Fruit fly (Drosophila melanogaster) whole organism, embryonic: ENCODE results near the gene Alg7.

Experiments used
- Adf1 ChIP-seq: fragments of 200-800 bp; sonication (Bioruptor generic); IDR thresholded peaks from 2 replicates; pipeline ENCODE4 v1.3.6; 2022; ENCODE audit warnings: missing biosample characterization, missing genetic modification characterization
- CG10267 ChIP-seq: fragments of 200-800 bp; sonication (Bioruptor generic); optimal IDR thresholded peaks from 2 replicates; lab custom pipeline; 2018; ENCODE audit warnings: missing biosample characterization, mild to moderate bottlenecking, missing genetic modification characterization, moderate library complexity
- CG10366 ChIP-seq: fragments of 200-800 bp; sonication (Bioruptor generic); IDR thresholded peaks from 2 replicates; pipeline ENCODE4 v1.3.6; 2022; ENCODE audit warnings: missing biosample characterization, missing genetic modification characterization
- CG11093 ChIP-seq: fragments of 200-800 bp; sonication (Bioruptor generic); IDR thresholded peaks from 3 replicates; pipeline ENCODE4 v1.3.6; 2022; ENCODE audit warnings: missing biosample characterization, missing genetic modification characterization
- CG12155 ChIP-seq: fragments of 200-800 bp; sonication (Bioruptor generic); optimal IDR thresholded peaks from 3 replicates; lab custom pipeline; 2016; ENCODE audit warnings: missing biosample characterization, missing genetic modification characterization
- CG12299 ChIP-seq: fragments of 200-800 bp; sonication (Bioruptor generic); optimal IDR thresholded peaks from 2 replicates; lab custom pipeline; 2018; ENCODE audit warnings: missing biosample characterization, mild to moderate bottlenecking, missing genetic modification characterization
- CG13287 ChIP-seq: fragments of 200-800 bp; sonication (Bioruptor generic); IDR thresholded peaks from 2 replicates; pipeline ENCODE4 v1.3.6; 2022; ENCODE audit warnings: missing biosample characterization, missing genetic modification characterization; ENCODE audit not compliant: partially characterized antibody
- CG15011 ChIP-seq: fragments of 200-800 bp; sonication (Bioruptor generic); optimal IDR thresholded peaks from 3 replicates; lab custom pipeline; 2018; ENCODE audit warnings: missing biosample characterization, mild to moderate bottlenecking, missing genetic modification characterization
- CG17186 ChIP-seq: fragments of 200-800 bp; sonication (Bioruptor generic); optimal IDR thresholded peaks from 3 replicates; lab custom pipeline; 2017; ENCODE audit warnings: missing biosample characterization, missing genetic modification reagents, missing genetic modification characterization
- CG17328 ChIP-seq: fragments of 200-800 bp; sonication (Bioruptor generic); IDR thresholded peaks from 2 replicates; pipeline ENCODE4 v1.3.6; 2022; ENCODE audit warnings: missing biosample characterization, missing genetic modification characterization
- CG1792 ChIP-seq: fragments of 200-800 bp; sonication (Bioruptor generic); optimal IDR thresholded peaks from 2 replicates; lab custom pipeline; 2016; ENCODE audit warnings: missing biosample characterization, missing genetic modification characterization
- CG30403 ChIP-seq: fragments of 200-800 bp; sonication (Bioruptor generic); optimal IDR thresholded peaks from 3 replicates; lab custom pipeline; 2016; ENCODE audit warnings: missing biosample characterization, missing genetic modification characterization
- CG3838 ChIP-seq: fragments of 200-800 bp; sonication (Bioruptor generic); optimal IDR thresholded peaks from 3 replicates; lab custom pipeline; 2016; ENCODE audit warnings: missing biosample characterization, missing genetic modification characterization
- CG4617 ChIP-seq: fragments of 200-800 bp; sonication (Bioruptor generic); optimal IDR thresholded peaks from 3 replicates; lab custom pipeline; 2016; ENCODE audit warnings: missing biosample characterization, missing genetic modification characterization, borderline replicate concordance
- CG6683 ChIP-seq: fragments of 200-800 bp; sonication (Bioruptor generic); optimal IDR thresholded peaks from 2 replicates; lab custom pipeline; 2017; ENCODE audit warnings: missing biosample characterization, mild to moderate bottlenecking, missing genetic modification characterization, missing genetic modification reagents
- CG7357 ChIP-seq: fragments of 200-800 bp; sonication (Bioruptor generic); IDR thresholded peaks from 3 replicates; pipeline ENCODE4 v1.3.6; 2022; ENCODE audit warnings: missing biosample characterization, missing genetic modification characterization
- CG7372 ChIP-seq: fragments of 200-800 bp; sonication (Bioruptor generic); IDR thresholded peaks from 2 replicates; pipeline ENCODE4 v1.3.6; 2022; ENCODE audit warnings: missing biosample characterization, missing genetic modification characterization
- CG7987 ChIP-seq: fragments of 200-800 bp; sonication (Bioruptor generic); optimal IDR thresholded peaks from 2 replicates; lab custom pipeline; 2018; ENCODE audit warnings: missing biosample characterization, mild to moderate bottlenecking, missing genetic modification characterization, moderate library complexity
- CG9797 ChIP-seq: fragments of 200-800 bp; sonication (Bioruptor generic); optimal IDR thresholded peaks from 3 replicates; lab custom pipeline; 2018; ENCODE audit warnings: missing biosample characterization, mild to moderate bottlenecking, missing genetic modification characterization
- D19A ChIP-seq: fragments of 200-800 bp; optimal IDR thresholded peaks from 3 replicates; lab custom pipeline; 2019; ENCODE audit warnings: missing biosample characterization, mild to moderate bottlenecking, missing genetic modification characterization, moderate library complexity
- Doc2 ChIP-seq: fragments of 200-800 bp; sonication (Bioruptor generic); IDR thresholded peaks from 2 replicates; pipeline ENCODE4 v1.3.6; 2022; ENCODE audit warnings: missing biosample characterization, missing genetic modification characterization
- E2f1 ChIP-seq: fragments of 200-800 bp; sonication (Bioruptor generic); IDR thresholded peaks from 2 replicates; pipeline ENCODE4 v1.3.6; 2022; ENCODE audit warnings: missing biosample characterization, missing genetic modification characterization
- Fer1 ChIP-seq: fragments of 200-800 bp; sonication (Bioruptor generic); optimal IDR thresholded peaks from 2 replicates; lab custom pipeline; 2017; ENCODE audit warnings: missing biosample characterization, mild to moderate bottlenecking, missing genetic modification characterization
- Gsc ChIP-seq: fragments of 200-800 bp; sonication (Bioruptor generic); IDR thresholded peaks from 2 replicates; pipeline ENCODE4 v1.3.6; 2022; ENCODE audit warnings: missing biosample characterization, missing genetic modification characterization
- HLH3B ChIP-seq: fragments of 200-800 bp; sonication (Bioruptor generic); IDR thresholded peaks from 2 replicates; pipeline ENCODE4 v1.3.6; 2022; ENCODE audit warnings: missing biosample characterization, missing genetic modification characterization
- HLH54F ChIP-seq: fragments of 200-800 bp; sonication (Bioruptor generic); optimal IDR thresholded peaks from 3 replicates; lab custom pipeline; 2016; ENCODE audit warnings: missing biosample characterization, missing genetic modification characterization
- MBD-R2 ChIP-seq: fragments of 200-800 bp; sonication (Bioruptor generic); IDR thresholded peaks from 2 replicates; pipeline ENCODE4 v1.3.6; 2022; ENCODE audit warnings: missing biosample characterization, missing genetic modification characterization
- MTF-1 ChIP-seq: fragments of 200-800 bp; sonication (Bioruptor generic); optimal IDR thresholded peaks from 2 replicates; lab custom pipeline; 2018; ENCODE audit warnings: missing biosample characterization, mild to moderate bottlenecking, missing genetic modification characterization, borderline replicate concordance
- NK7.1 ChIP-seq: fragments of 200-800 bp; sonication (Bioruptor generic); optimal IDR thresholded peaks from 3 replicates; lab custom pipeline; 2016; ENCODE audit warnings: missing biosample characterization, missing genetic modification characterization
- Nf-YC ChIP-seq: fragments of 200-800 bp; optimal IDR thresholded peaks from 3 replicates; lab custom pipeline; 2019; ENCODE audit warnings: missing biosample characterization, mild to moderate bottlenecking, missing genetic modification characterization, moderate library complexity
- Oaz ChIP-seq: fragments of 200-800 bp; sonication (Bioruptor generic); IDR thresholded peaks from 2 replicates; pipeline ENCODE4 v1.3.6; 2022; ENCODE audit warnings: missing biosample characterization, missing genetic modification characterization
- Oli ChIP-seq: fragments of 200-800 bp; sonication (Bioruptor generic); optimal IDR thresholded peaks from 2 replicates; lab custom pipeline; 2018; ENCODE audit warnings: missing biosample characterization, mild to moderate bottlenecking, missing genetic modification characterization, moderate library complexity
- Rfx ChIP-seq: fragments of 200-800 bp; sonication (Bioruptor generic); IDR thresholded peaks from 2 replicates; pipeline ENCODE4 v1.3.6; 2022; ENCODE audit warnings: missing biosample characterization, missing genetic modification characterization
- Rx ChIP-seq: fragments of 200-800 bp; sonication (Bioruptor generic); IDR thresholded peaks from 2 replicates; pipeline ENCODE4 v1.3.6; 2022; ENCODE audit warnings: missing biosample characterization, missing genetic modification characterization
- Scr ChIP-seq: fragments of 200-800 bp; sonication (Bioruptor generic); IDR thresholded peaks from 2 replicates; pipeline ENCODE4 v1.3.6; 2022; ENCODE audit warnings: missing biosample characterization, missing genetic modification characterization; ENCODE audit not compliant: partially characterized antibody
- Ssrp ChIP-seq: fragments of 200-800 bp; sonication (Bioruptor generic); optimal IDR thresholded peaks from 2 replicates; lab custom pipeline; 2018; ENCODE audit warnings: missing biosample characterization, mild to moderate bottlenecking, missing genetic modification characterization, moderate library complexity
- ato ChIP-seq: fragments of 200-800 bp; sonication (Bioruptor generic); IDR thresholded peaks from 2 replicates; pipeline ENCODE4 v1.3.6; 2022; ENCODE audit warnings: missing biosample characterization, missing genetic modification characterization; ENCODE audit not compliant: partially characterized antibody
- bab2 ChIP-seq: fragments of 200-800 bp; sonication (Bioruptor generic); optimal IDR thresholded peaks from 2 replicates; lab custom pipeline; 2016; ENCODE audit warnings: missing biosample characterization, missing genetic modification characterization
- corto ChIP-seq: fragments of 200-800 bp; sonication (Bioruptor generic); optimal IDR thresholded peaks from 2 replicates; lab custom pipeline; 2016; ENCODE audit warnings: missing biosample characterization, mild to moderate bottlenecking, missing genetic modification characterization, moderate library complexity
- dpn ChIP-seq, 2 experiments: fragments of 200-800 bp; sonication (Bioruptor generic); optimal IDR thresholded peaks; 3 replicates each; lab custom pipeline; 2016; ENCODE audit warnings: missing biosample characterization in 2 of 2, missing genetic modification characterization in 2 of 2
- gfzf ChIP-seq: fragments of 200-800 bp; sonication (Bioruptor generic); optimal IDR thresholded peaks from 2 replicates; lab custom pipeline; 2016; ENCODE audit warnings: missing biosample characterization, mild to moderate bottlenecking, missing genetic modification characterization, moderate library complexity
- ind ChIP-seq: fragments of 200-800 bp; sonication (Bioruptor generic); optimal IDR thresholded peaks from 3 replicates; lab custom pipeline; 2016; ENCODE audit warnings: missing biosample characterization, missing genetic modification characterization
- insv ChIP-seq, 2 experiments: fragments of 200-800 bp; sonication (Bioruptor generic); optimal IDR thresholded peaks; 3 replicates each; lab custom pipeline; 2016 to 2018; ENCODE audit warnings: missing biosample characterization in 2 of 2, missing genetic modification characterization in 2 of 2
- klu ChIP-seq: fragments of 200-800 bp; sonication (Bioruptor generic); IDR thresholded peaks from 2 replicates; pipeline ENCODE4 v1.3.6; 2022; ENCODE audit warnings: missing biosample characterization, missing genetic modification characterization
- pb ChIP-seq: fragments of 200-800 bp; sonication (Bioruptor generic); optimal IDR thresholded peaks from 3 replicates; lab custom pipeline; 2016; ENCODE audit warnings: missing biosample characterization, missing genetic modification characterization
- pnt ChIP-seq: fragments of 200-800 bp; sonication (Bioruptor generic); optimal IDR thresholded peaks from 3 replicates; lab custom pipeline; 2016; ENCODE audit warnings: missing biosample characterization, missing genetic modification characterization
- prd ChIP-seq, 3 experiments: fragments of >200 bp in 2 of 3; fragments of 200-800 bp in 1 of 3; sonication (Bioruptor generic) in 1 of 3; optimal IDR thresholded peaks in 2 of 3; IDR thresholded peaks in 1 of 3; 2 replicates in 2 of 3; 3 replicates in 1 of 3; pipeline versions ENCODE4 v1.3.6 to Lab custom; 2017 to 2022; ENCODE audit warnings: missing biosample characterization in 1 of 3, missing genetic modification characterization in 1 of 3
- pzg ChIP-seq: fragments of 200-800 bp; sonication (Bioruptor generic); optimal IDR thresholded peaks from 3 replicates; lab custom pipeline; 2018; ENCODE audit warnings: missing biosample characterization, mild to moderate bottlenecking, missing genetic modification characterization, moderate library complexity
- tin ChIP-seq: fragments of 200-800 bp; sonication (Bioruptor generic); optimal IDR thresholded peaks from 3 replicates; lab custom pipeline; 2016; ENCODE audit warnings: missing biosample characterization, missing genetic modification characterization
- zen ChIP-seq: fragments of 200-800 bp; sonication (Bioruptor generic); optimal IDR thresholded peaks from 3 replicates; lab custom pipeline; 2018; ENCODE audit warnings: missing biosample characterization, mild to moderate bottlenecking, missing genetic modification characterization, moderate library complexity

Gene Alg7

DNA sequence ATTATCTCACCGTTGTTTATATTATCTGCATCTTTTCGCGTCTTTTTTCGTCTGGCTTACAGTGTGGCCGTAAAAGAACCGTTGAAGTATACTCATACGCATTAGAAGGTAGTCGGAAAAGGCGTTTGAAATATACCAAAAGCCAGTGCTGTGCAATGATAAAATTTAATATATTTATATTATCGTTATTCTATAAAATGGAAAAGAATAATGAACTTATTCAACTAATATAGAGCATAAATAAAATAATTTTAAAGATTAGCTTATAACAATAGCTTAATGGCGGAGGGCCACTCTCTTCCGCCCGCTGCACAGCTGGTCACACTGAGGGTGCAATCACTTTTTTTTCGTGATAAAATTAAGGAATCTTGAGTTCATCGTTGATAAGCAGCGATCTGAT lies 12.8 kb downstream of the Alg7 start, which contains the start of the genes CG16974 and Edem2 (continued):
- TF ChIP-seq CG3838 (GFP tag; lab: Kevin White, UChicago): peak; percentile 52
- TF ChIP-seq CG6683 (GFP tag; lab: Kevin White, UChicago): peak; percentile 25
- peak; percentile 49 for TF ChIP-seq Rx
- peak; percentile 81 for TF ChIP-seq Rfx (GFP tag; lab: Robert Waterston, UW)
- peak; percentile 76 for TF ChIP-seq HLH3B (GFP tag; lab: Robert Waterston, UW)
- TF ChIP-seq CG12155 (GFP tag; lab: Kevin White, UChicago): peak; percentile 84
- TF ChIP-seq CG9797 (GFP tag; lab: Kevin White, UChicago): peak; percentile 96
- peak; percentile 73 for TF ChIP-seq gfzf (GFP tag; lab: Kevin White, UChicago)
- peak; percentile 85 for TF ChIP-seq zen (tag; lab: Kevin White, UChicago)
- TF ChIP-seq pzg (GFP tag; lab: Kevin White, UChicago): peak; percentile 77
- TF ChIP-seq Fer1 (GFP tag; lab: Kevin White, UChicago): peak; percentile 67
- TF ChIP-seq Gsc (GFP tag; lab: Robert Waterston, UW): no peak
- peak; percentile 65; the same call in 2 of the 3 replicates for TF ChIP-seq CG11093 (GFP tag; lab: Robert Waterston, UW)
- 0 out of 2 replicates have a peak, but pooled peaks have one; percentile 49 for TF ChIP-seq CG10366 (GFP tag; lab: Robert Waterston, UW)
- TF ChIP-seq tin: peak; percentile 79
- TF ChIP-seq CG17328 (GFP tag; lab: Robert Waterston, UW): peak; percentile 70
- peak in 1 of 2 experiments; percentile 55 for TF ChIP-seq insv (GFP tag; optimal IDR thresholded peaks at IDR 0.05; lab: Kevin White, UChicago)
- peak; percentile 60 for TF ChIP-seq Ssrp
- no peak for TF ChIP-seq MTF-1 (GFP tag; lab: Kevin White, UChicago)
- peak; percentile 44; the same call in 1 of the 2 replicates for TF ChIP-seq CG7372
- TF ChIP-seq pb (GFP tag; lab: Kevin White, UChicago): no peak
- TF ChIP-seq pnt (GFP tag; lab: Kevin White, UChicago): peak; percentile 27
- TF ChIP-seq Oaz (GFP tag; lab: Robert Waterston, UW): 0 out of 2 replicates have a peak, but pooled peaks have one; percentile 11
- TF ChIP-seq CG1792 (GFP tag; lab: Kevin White, UChicago): no peak
- TF ChIP-seq CG7357 (GFP tag; lab: Robert Waterston, UW): peak; percentile 46; the same call in 1 of the 3 replicates
- TF ChIP-seq CG4617: peak; percentile 90
- TF ChIP-seq Oli (tag; lab: Kevin White, UChicago): no peak
- peak; percentile 73 for TF ChIP-seq klu (GFP tag; lab: Robert Waterston, UW)
- TF ChIP-seq corto (GFP tag; lab: Kevin White, UChicago): peak; percentile 70
- peak; percentile 69 for TF ChIP-seq CG7987
- peak; percentile 97 for TF ChIP-seq CG10267
- TF ChIP-seq NK7.1 (GFP tag; lab: Kevin White, UChicago): no peak
- peak; percentile 64 for TF ChIP-seq E2f1 (GFP tag; lab: Robert Waterston, UW)
- no peak for TF ChIP-seq prd (optimal IDR thresholded peaks at IDR 0.05; lab: Kevin White, UChicago)
- peak; percentile 90 for TF ChIP-seq prd (GFP tag; IDR thresholded peaks at IDR 0.05; lab: Robert Waterston, UW)
- TF ChIP-seq ind (GFP tag; lab: Kevin White, UChicago): peak; percentile 83
- peak; percentile 28 for TF ChIP-seq CG17186 (GFP tag; lab: Kevin White, UChicago)
- TF ChIP-seq CG12299 (tag; lab: Kevin White, UChicago): peak; percentile 69
- peak; percentile 34; the same call in 1 of the 2 replicates for TF ChIP-seq CG13287 (GFP tag; lab: Robert Waterston, UW)
- no peak for TF ChIP-seq Doc2
- no peak for TF ChIP-seq CG15011
- no peak for TF ChIP-seq ato
- peak; percentile 34; the same call in 1 of the 2 replicates for TF ChIP-seq Adf1 (GFP tag; lab: Robert Waterston, UW)
- peak; percentile 32 for TF ChIP-seq Scr (GFP tag; lab: Robert Waterston, UW)
- peak; percentile 88 for TF ChIP-seq CG30403 (GFP tag; lab: Kevin White, UChicago)
- TF ChIP-seq D19A (tag; lab: Kevin White, UChicago): no peak
- TF ChIP-seq HLH54F (GFP tag; lab: Kevin White, UChicago): peak; percentile 12
- TF ChIP-seq Nf-YC: peak; percentile 74
- peak; percentile 37 to 83 for TF ChIP-seq dpn (GFP tag; optimal IDR thresholded peaks at IDR 0.05; lab: Kevin White, UChicago)
- peak; percentile 75 for TF ChIP-seq MBD-R2 (GFP tag; lab: Robert Waterston, UW)
- TF ChIP-seq bab2 (GFP tag; lab: Kevin White, UChicago): peak; percentile 44
